Fruit fly (Drosophila melanogaster) whole organism, embryonic: ENCODE results near the gene trr.

ENCODE experiments used
- Asciz ChIP-seq: fragments of 200-800 bp; sonication (Bioruptor generic); optimal IDR thresholded peaks from 2 replicates; lab custom pipeline; 2017; ENCODE audit warnings: missing biosample characterization, mild to moderate bottlenecking, missing genetic modification characterization, missing genetic modification reagents
- CG10431 ChIP-seq: fragments of 200-800 bp; sonication (Bioruptor generic); optimal IDR thresholded peaks from 3 replicates; lab custom pipeline; 2018; ENCODE audit warnings: missing biosample characterization, mild to moderate bottlenecking, missing genetic modification characterization
- CG12071 ChIP-seq: fragments of 200-800 bp; sonication (Bioruptor generic); optimal IDR thresholded peaks from 3 replicates; lab custom pipeline; 2018; ENCODE audit warnings: missing biosample characterization, mild to moderate bottlenecking, missing genetic modification characterization
- CG13424 ChIP-seq: fragments of 200-800 bp; sonication (Bioruptor generic); optimal IDR thresholded peaks from 2 replicates; lab custom pipeline; 2019; ENCODE audit warnings: missing biosample characterization, mild to moderate bottlenecking, missing genetic modification characterization, moderate library complexity
- CG13624 ChIP-seq: fragments of 200-800 bp; sonication (Bioruptor generic); optimal IDR thresholded peaks from 2 replicates; lab custom pipeline; 2016; ENCODE audit warnings: missing biosample characterization, missing genetic modification characterization
- CG18599 ChIP-seq: fragments of 200-800 bp; sonication (Bioruptor generic); optimal IDR thresholded peaks from 3 replicates; lab custom pipeline; 2017; ENCODE audit warnings: missing biosample characterization, missing genetic modification characterization, mild to moderate bottlenecking, moderate library complexity, missing genetic modification reagents
- CG2129 ChIP-seq: fragments of 200-800 bp; sonication (Bioruptor generic); IDR thresholded peaks from 2 replicates; pipeline ENCODE4 v1.3.6; 2022; ENCODE audit warnings: missing biosample characterization, missing genetic modification characterization; ENCODE audit not compliant: partially characterized antibody
- CG2712 ChIP-seq: fragments of 200-800 bp; optimal IDR thresholded peaks from 3 replicates; lab custom pipeline; 2019; ENCODE audit warnings: missing biosample characterization, mild to moderate bottlenecking, missing genetic modification characterization, moderate library complexity
- CG30403 ChIP-seq: fragments of 200-800 bp; sonication (Bioruptor generic); optimal IDR thresholded peaks from 3 replicates; lab custom pipeline; 2016; ENCODE audit warnings: missing biosample characterization, missing genetic modification characterization
- CG3407 ChIP-seq: fragments of 200-800 bp; sonication (Bioruptor generic); optimal IDR thresholded peaks from 2 replicates; lab custom pipeline; 2018; ENCODE audit warnings: missing biosample characterization, mild to moderate bottlenecking, missing genetic modification characterization
- CG3847 ChIP-seq: fragments of 200-800 bp; sonication (Bioruptor generic); IDR thresholded peaks from 2 replicates; pipeline ENCODE4 v1.3.6; 2022; ENCODE audit warnings: missing biosample characterization, missing genetic modification characterization
- CG4360 ChIP-seq: fragments of 200-800 bp; sonication (Bioruptor generic); IDR thresholded peaks from 2 replicates; pipeline ENCODE4 v1.3.6; 2022; ENCODE audit warnings: missing biosample characterization, missing genetic modification characterization
- CG4707 ChIP-seq: fragments of 200-800 bp; sonication (Bioruptor generic); optimal IDR thresholded peaks from 2 replicates; lab custom pipeline; 2018; ENCODE audit warnings: missing biosample characterization, mild to moderate bottlenecking, missing genetic modification characterization, moderate library complexity
- CG4730 ChIP-seq: fragments of 200-800 bp; sonication (Bioruptor generic); IDR thresholded peaks from 2 replicates; pipeline ENCODE4 v1.3.6; 2022; ENCODE audit warnings: missing biosample characterization, missing genetic modification characterization
- CG6175 ChIP-seq: fragments of 200-800 bp; sonication (Bioruptor generic); IDR thresholded peaks from 3 replicates; pipeline ENCODE4 v1.3.6; 2022; ENCODE audit warnings: missing biosample characterization, missing genetic modification characterization
- CG6765 ChIP-seq: fragments of 200-800 bp; sonication (Bioruptor generic); optimal IDR thresholded peaks from 3 replicates; lab custom pipeline; 2017; ENCODE audit warnings: missing biosample characterization, mild to moderate bottlenecking, missing genetic modification characterization
- CG7357 ChIP-seq: fragments of 200-800 bp; sonication (Bioruptor generic); IDR thresholded peaks from 3 replicates; pipeline ENCODE4 v1.3.6; 2022; ENCODE audit warnings: missing biosample characterization, missing genetic modification characterization
- CG9727 ChIP-seq: fragments of 200-800 bp; sonication (Bioruptor generic); optimal IDR thresholded peaks from 3 replicates; lab custom pipeline; 2017; ENCODE audit warnings: missing biosample characterization, mild to moderate bottlenecking, missing genetic modification characterization
- CG9817 ChIP-seq: fragments of 200-800 bp; sonication (Bioruptor generic); optimal IDR thresholded peaks from 2 replicates; lab custom pipeline; 2018; ENCODE audit warnings: missing biosample characterization, mild to moderate bottlenecking, missing genetic modification characterization, moderate library complexity
- Dek ChIP-seq: fragments of 200-800 bp; sonication (Bioruptor generic); optimal IDR thresholded peaks from 3 replicates; lab custom pipeline; 2019; ENCODE audit warnings: missing biosample characterization, mild to moderate bottlenecking, missing genetic modification characterization, moderate library complexity
- HLH54F ChIP-seq: fragments of 200-800 bp; sonication (Bioruptor generic); optimal IDR thresholded peaks from 3 replicates; lab custom pipeline; 2016; ENCODE audit warnings: missing biosample characterization, missing genetic modification characterization
- Hr51 ChIP-seq, 2 experiments: fragments of 200-800 bp; sonication (Bioruptor generic); optimal IDR thresholded peaks; 2 replicates in 1 of 2; 3 replicates in 1 of 2; lab custom pipeline; 2016 to 2018; ENCODE audit warnings: missing biosample characterization in 2 of 2, missing genetic modification characterization in 2 of 2, mild to moderate bottlenecking in 1 of 2, moderate library complexity in 1 of 2
- Lim3 ChIP-seq: fragments of 200-800 bp; sonication (Bioruptor generic); IDR thresholded peaks from 2 replicates; pipeline ENCODE4 v1.3.6; 2022; ENCODE audit warnings: missing biosample characterization, missing genetic modification characterization
- Mes4 ChIP-seq: fragments of 200-800 bp; sonication (Bioruptor generic); optimal IDR thresholded peaks from 2 replicates; lab custom pipeline; 2016; ENCODE audit warnings: missing biosample characterization, missing genetic modification characterization
- PHDP ChIP-seq: fragments of 200-800 bp; sonication (Bioruptor generic); optimal IDR thresholded peaks from 3 replicates; lab custom pipeline; 2018; ENCODE audit warnings: missing biosample characterization, mild to moderate bottlenecking, missing genetic modification characterization, moderate library complexity
- Ssrp ChIP-seq: fragments of 200-800 bp; sonication (Bioruptor generic); optimal IDR thresholded peaks from 2 replicates; lab custom pipeline; 2018; ENCODE audit warnings: missing biosample characterization, mild to moderate bottlenecking, missing genetic modification characterization, moderate library complexity
- ab ChIP-seq: fragments of 200-800 bp; sonication (Bioruptor generic); optimal IDR thresholded peaks from 2 replicates; lab custom pipeline; 2016; ENCODE audit warnings: missing biosample characterization, missing genetic modification characterization
- ac ChIP-seq: fragments of 200-800 bp; sonication (Bioruptor generic); optimal IDR thresholded peaks from 3 replicates; lab custom pipeline; 2017; ENCODE audit warnings: missing biosample characterization, mild to moderate bottlenecking, missing genetic modification characterization
- btn ChIP-seq: fragments of 200-800 bp; sonication (Bioruptor generic); optimal IDR thresholded peaks from 2 replicates; lab custom pipeline; 2016; ENCODE audit warnings: missing biosample characterization, missing genetic modification characterization
- crc ChIP-seq: fragments of 200-800 bp; sonication (Bioruptor generic); optimal IDR thresholded peaks from 2 replicates; lab custom pipeline; 2016; ENCODE audit warnings: missing biosample characterization, missing genetic modification characterization
- dm ChIP-seq: fragments of 200-800 bp; sonication (Bioruptor generic); optimal IDR thresholded peaks from 3 replicates; lab custom pipeline; 2016; ENCODE audit warnings: missing biosample characterization, missing genetic modification characterization
- esg ChIP-seq: fragments of 200-800 bp; sonication (Bioruptor generic); conservative IDR thresholded peaks from 2 replicates; pipeline ENCODE4 v1.3.6; 2022; ENCODE audit warnings: missing biosample characterization, missing genetic modification characterization
- fd3F ChIP-seq: fragments of 200-800 bp; sonication (Bioruptor generic); optimal IDR thresholded peaks from 2 replicates; lab custom pipeline; 2018; ENCODE audit warnings: missing biosample characterization, mild to moderate bottlenecking, missing genetic modification characterization, moderate library complexity
- gce ChIP-seq: fragments of 200-800 bp; sonication (Bioruptor generic); IDR thresholded peaks from 3 replicates; pipeline ENCODE4 v1.3.6; 2022; ENCODE audit warnings: missing biosample characterization, missing genetic modification characterization
- gsb-n ChIP-seq: fragments of 200-800 bp; sonication (Bioruptor generic); optimal IDR thresholded peaks from 3 replicates; lab custom pipeline; 2018; ENCODE audit warnings: missing biosample characterization, mild to moderate bottlenecking, missing genetic modification characterization
- ham ChIP-seq: fragments of 200-800 bp; sonication (Bioruptor generic); IDR thresholded peaks from 2 replicates; pipeline ENCODE4 v1.3.6; 2022; ENCODE audit warnings: missing biosample characterization, missing genetic modification characterization
- her ChIP-seq: fragments of 200-800 bp; sonication (Bioruptor generic); optimal IDR thresholded peaks from 2 replicates; lab custom pipeline; 2016; ENCODE audit warnings: missing biosample characterization, missing genetic modification characterization
- insv ChIP-seq, 2 experiments: fragments of 200-800 bp; sonication (Bioruptor generic); optimal IDR thresholded peaks; 3 replicates each; lab custom pipeline; 2016 to 2018; ENCODE audit warnings: missing biosample characterization in 2 of 2, missing genetic modification characterization in 2 of 2
- inv ChIP-seq: fragments of 200-800 bp; sonication (Bioruptor generic); IDR thresholded peaks from 2 replicates; pipeline ENCODE4 v1.3.6; 2022; ENCODE audit warnings: missing biosample characterization, missing genetic modification characterization; ENCODE audit not compliant: partially characterized antibody
- ken ChIP-seq: fragments of 200-800 bp; sonication (Bioruptor generic); IDR thresholded peaks from 3 replicates; pipeline ENCODE4 v1.3.6; 2022; ENCODE audit warnings: missing biosample characterization, missing genetic modification characterization
- lilli ChIP-seq: fragments of 200-800 bp; sonication (Bioruptor generic); optimal IDR thresholded peaks from 3 replicates; lab custom pipeline; 2016; ENCODE audit warnings: missing biosample characterization, missing genetic modification characterization
- luna ChIP-seq: fragments of 200-800 bp; sonication (Bioruptor generic); optimal IDR thresholded peaks from 2 replicates; lab custom pipeline; 2016; ENCODE audit warnings: missing biosample characterization, missing genetic modification characterization
- pros ChIP-seq: fragments of 200-800 bp; sonication (Bioruptor generic); optimal IDR thresholded peaks from 3 replicates; lab custom pipeline; 2019; ENCODE audit warnings: missing biosample characterization, mild to moderate bottlenecking, missing genetic modification characterization, moderate library complexity
- repo ChIP-seq: fragments of 200-800 bp; sonication (Bioruptor generic); optimal IDR thresholded peaks from 2 replicates; lab custom pipeline; 2016; ENCODE audit warnings: missing biosample characterization, missing genetic modification characterization
- sens-2 ChIP-seq: fragments of 200-800 bp; sonication (Bioruptor generic); IDR thresholded peaks from 2 replicates; pipeline ENCODE4 v1.3.6; 2022; ENCODE audit warnings: missing biosample characterization, missing genetic modification characterization
- slou ChIP-seq: fragments of 200-800 bp; sonication (Bioruptor generic); optimal IDR thresholded peaks from 3 replicates; lab custom pipeline; 2016; ENCODE audit warnings: missing biosample characterization, missing genetic modification characterization
- stc ChIP-seq: fragments of 200-800 bp; sonication (Bioruptor generic); IDR thresholded peaks from 2 replicates; pipeline ENCODE4 v1.3.6; 2022; ENCODE audit warnings: missing biosample characterization, missing genetic modification characterization
- sug ChIP-seq: fragments of 200-800 bp; optimal IDR thresholded peaks from 2 replicates; lab custom pipeline; 2019; ENCODE audit warnings: missing biosample characterization, mild to moderate bottlenecking, missing genetic modification characterization, moderate library complexity
- tll ChIP-seq, 2 experiments: fragments of 200-800 bp in 1 of 2; fragments of >200 bp in 1 of 2; sonication (Bioruptor generic) in 1 of 2; optimal IDR thresholded peaks; 2 replicates each; lab custom pipeline; 2017 to 2019; ENCODE audit warnings: missing biosample characterization in 2 of 2, missing genetic modification characterization in 2 of 2, mild to moderate bottlenecking in 1 of 2, moderate library complexity in 1 of 2
- wdn ChIP-seq: fragments of 200-800 bp; sonication (Bioruptor generic); IDR thresholded peaks from 2 replicates; pipeline ENCODE4 v1.3.6; 2022; ENCODE audit warnings: missing biosample characterization, missing genetic modification characterization
- wor ChIP-seq: fragments of 200-800 bp; sonication (Bioruptor generic); IDR thresholded peaks from 2 replicates; pipeline ENCODE4 v1.3.6; 2022; ENCODE audit warnings: missing biosample characterization, missing genetic modification characterization

The trr gene

DNA sequence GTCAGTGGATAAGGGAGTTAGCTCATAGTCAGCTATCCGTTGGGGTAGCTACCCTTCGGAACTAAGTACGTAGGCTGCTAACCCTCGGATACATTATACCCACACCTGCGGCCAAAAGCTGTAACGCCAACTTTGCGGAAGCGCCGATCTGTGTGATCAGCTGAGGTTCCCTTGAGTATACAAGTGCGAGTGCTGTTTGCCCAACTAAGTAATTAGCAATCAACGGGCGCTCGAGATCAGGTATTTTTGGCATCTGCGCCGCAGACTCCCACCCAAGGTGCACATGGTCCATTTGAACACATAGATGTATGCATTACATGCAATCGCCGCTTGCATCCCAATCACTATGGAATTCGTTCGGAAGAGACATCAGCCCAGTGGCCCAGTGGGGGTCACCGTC lies 35.7 kb downstream of the trr start (continued):
- peak; percentile 56 for TF ChIP-seq slou
- peak; percentile 43 for TF ChIP-seq lilli (GFP tag; lab: Kevin White, UChicago)
- TF ChIP-seq Hr51 (GFP tag; optimal IDR thresholded peaks at IDR 0.05; lab: Kevin White, UChicago): peak; percentile 8 to 73
- peak; percentile 57 for TF ChIP-seq CG9727
- TF ChIP-seq pros (GFP tag; lab: Kevin White, UChicago): no peak
- TF ChIP-seq CG9817: peak; percentile 40
- TF ChIP-seq Mes4 (GFP tag; lab: Kevin White, UChicago): peak; percentile 49
- TF ChIP-seq fd3F (GFP tag; lab: Kevin White, UChicago): peak; percentile 69
- TF ChIP-seq repo: peak; percentile 34
- TF ChIP-seq tll (GFP tag; optimal IDR thresholded peaks at IDR 0.05; lab: Kevin White, UChicago): no peak
- TF ChIP-seq HLH54F (GFP tag; lab: Kevin White, UChicago): peak; percentile 11
- no peak for TF ChIP-seq CG2712
- peak; percentile 8 for TF ChIP-seq CG30403 (GFP tag; lab: Kevin White, UChicago)
- TF ChIP-seq esg (GFP tag; lab: Robert Waterston, UW): no peak
- TF ChIP-seq ham (GFP tag; lab: Robert Waterston, UW): peak; percentile 66; the same call in 1 of the 2 replicates
- peak; percentile 56 for TF ChIP-seq sug (tag; lab: Kevin White, UChicago)
- TF ChIP-seq CG4730 (GFP tag; lab: Robert Waterston, UW): no peak
- TF ChIP-seq CG13424 (tag; lab: Kevin White, UChicago): peak; percentile 24
- peak; percentile 21; the same call in 1 of the 3 replicates for TF ChIP-seq CG7357
- TF ChIP-seq CG3407 (GFP tag; lab: Kevin White, UChicago): peak; percentile 9
- peak; percentile 60; the same call in 1 of the 2 replicates for TF ChIP-seq wdn
- TF ChIP-seq her (GFP tag; lab: Kevin White, UChicago): peak; percentile 81
- peak; percentile 50 for TF ChIP-seq crc
- peak; percentile 56; the same call in 1 of the 3 replicates for TF ChIP-seq CG6175 (GFP tag; lab: Robert Waterston, UW)
- peak; percentile 54 for TF ChIP-seq Asciz
- TF ChIP-seq ab (GFP tag; lab: Kevin White, UChicago): no peak
- no peak for TF ChIP-seq wor (GFP tag; lab: Robert Waterston, UW)
- no peak for TF ChIP-seq ac (GFP tag; lab: Kevin White, UChicago)
- no peak for TF ChIP-seq CG2129 (GFP tag; lab: Robert Waterston, UW)
- TF ChIP-seq luna: peak; percentile 77
- peak; percentile 52 for TF ChIP-seq CG3847 (GFP tag; lab: Robert Waterston, UW)
- TF ChIP-seq ken (GFP tag; lab: Robert Waterston, UW): no peak
- peak; percentile 21 for TF ChIP-seq btn (GFP tag; lab: Kevin White, UChicago)
- TF ChIP-seq CG10431 (GFP tag; lab: Kevin White, UChicago): no peak
- 0 out of 2 replicates have a peak, but pooled peaks have one; percentile 9 for TF ChIP-seq stc (GFP tag; lab: Robert Waterston, UW)
- TF ChIP-seq CG18599 (GFP tag; lab: Kevin White, UChicago): peak; percentile 96
- TF ChIP-seq sens-2 (GFP tag; lab: Robert Waterston, UW): no peak
- peak; percentile 93 for TF ChIP-seq CG6765
- TF ChIP-seq Ssrp (tag; lab: Kevin White, UChicago): no peak
- TF ChIP-seq inv: no peak
- TF ChIP-seq Dek: peak; percentile 77
- TF ChIP-seq dm (GFP tag; lab: Kevin White, UChicago): no peak
- peak; percentile 62; the same call in 1 of the 3 replicates for TF ChIP-seq gce (GFP tag; lab: Robert Waterston, UW)
- peak; percentile 84 for TF ChIP-seq CG12071 (GFP tag; lab: Kevin White, UChicago)
- TF ChIP-seq PHDP: peak; percentile 58
- no peak for TF ChIP-seq gsb-n (tag; lab: Kevin White, UChicago)
- TF ChIP-seq CG4360 (GFP tag; lab: Robert Waterston, UW): no peak
- TF ChIP-seq CG4707: no peak
- no peak for TF ChIP-seq Lim3
- peak; percentile 57 for TF ChIP-seq CG13624 (GFP tag; lab: Kevin White, UChicago)
- peak in 1 of 2 experiments; percentile 51 for TF ChIP-seq insv (GFP tag; optimal IDR thresholded peaks at IDR 0.05; lab: Kevin White, UChicago)
